Worm (Caenorhabditis elegans) whole organism, L4 larva: ENCODE data around the gene H03G16.6.

ENCODE experiments used
- F10B5.3 ChIP-seq: sonication (generic microtip); optimal IDR thresholded peaks from 2 replicates; lab custom pipeline; 2016; ENCODE audit warnings: mild to moderate bottlenecking, missing genetic modification characterization, missing compliant biosample characterization
- F37D6.2 ChIP-seq: sonication (generic microtip); optimal IDR thresholded peaks from 2 replicates; lab custom pipeline; 2016; ENCODE audit warnings: mild to moderate bottlenecking, missing genetic modification characterization, missing compliant biosample characterization
- T20F7.1 ChIP-seq: fragments of 200-800 bp; sonication (Bioruptor generic); optimal IDR thresholded peaks from 2 replicates; lab custom pipeline; 2018; ENCODE audit warnings: mild to moderate bottlenecking, missing genetic modification characterization, missing compliant biosample characterization
- T26A8.4 ChIP-seq: fragments of 200-800 bp; sonication (Bioruptor generic); IDR thresholded peaks from 2 replicates; pipeline ENCODE4 v1.3.6; 2022; ENCODE audit warnings: missing genetic modification characterization, missing compliant biosample characterization
- Y5F2A.4 ChIP-seq: fragments of 200-800 bp; sonication (Bioruptor generic); optimal IDR thresholded peaks from 2 replicates; lab custom pipeline; 2018; ENCODE audit warnings: mild to moderate bottlenecking, missing genetic modification characterization, missing compliant biosample characterization
- aha-1 ChIP-seq: fragments of 150-350 bp; peaks from one replicate; lab custom pipeline; 2014; ENCODE audit warnings: missing biosample characterization, missing genetic modification characterization
- aly-2 ChIP-seq: sonication (generic microtip); optimal IDR thresholded peaks from 2 replicates; lab custom pipeline; 2018; ENCODE audit warnings: missing biosample characterization, missing genetic modification characterization
- ces-1 ChIP-seq: fragments of 150-350 bp; sonication (generic microtip); optimal IDR thresholded peaks from 4 replicates; lab custom pipeline; 2014; ENCODE audit warnings: missing biosample characterization, missing genetic modification reagents, missing genetic modification characterization
- cey-2 ChIP-seq: sonication (generic microtip); optimal IDR thresholded peaks from 3 replicates; lab custom pipeline; 2017; ENCODE audit warnings: missing genetic modification characterization, mild to moderate bottlenecking, missing compliant biosample characterization, antibody characterized with exemption, borderline replicate concordance; ENCODE audit not compliant: insufficient read depth
- daf-16 ChIP-seq, 3 experiments: sonication (generic microtip); optimal IDR thresholded peaks; 2 replicates each; lab custom pipeline; 2016 to 2017; ENCODE audit warnings: missing genetic modification characterization in 3 of 3, missing genetic modification reagents in 3 of 3, mild to moderate bottlenecking in 2 of 3, missing compliant biosample characterization in 2 of 3, missing biosample characterization in 1 of 3, moderate library complexity in 1 of 3
- daf-8 ChIP-seq: fragments of 200-800 bp; sonication (Bioruptor generic); IDR thresholded peaks from 2 replicates; pipeline ENCODE4 v1.3.6; 2022; ENCODE audit warnings: missing genetic modification characterization, missing compliant biosample characterization
- dmd-6 ChIP-seq: fragments of 200-800 bp; sonication (Bioruptor generic); IDR thresholded peaks from 2 replicates; pipeline ENCODE4 v1.3.6; 2022; ENCODE audit warnings: missing genetic modification reagents, missing genetic modification characterization, missing compliant biosample characterization
- dpl-1 ChIP-seq: fragments of 150-350 bp; optimal IDR thresholded peaks from 2 replicates; lab custom pipeline; 2014; ENCODE audit warnings: missing biosample characterization, missing genetic modification reagents, missing genetic modification characterization
- dve-1 ChIP-seq: sonication (generic microtip); optimal IDR thresholded peaks from 2 replicates; lab custom pipeline; 2017; ENCODE audit warnings: antibody characterized with exemption, mild to moderate bottlenecking, missing genetic modification characterization, missing compliant biosample characterization; ENCODE audit not compliant: insufficient read depth
- fos-1 ChIP-seq: fragments of 150-350 bp; optimal IDR thresholded peaks from 2 replicates; lab custom pipeline; 2014; ENCODE audit warnings: missing biosample characterization, missing genetic modification characterization
- gei-8 ChIP-seq: fragments of 200-800 bp; sonication (Bioruptor generic); optimal IDR thresholded peaks from 2 replicates; lab custom pipeline; 2018; ENCODE audit warnings: mild to moderate bottlenecking, missing genetic modification characterization, missing compliant biosample characterization
- hlh-11 ChIP-seq: fragments of 200-800 bp; sonication (Bioruptor generic); optimal IDR thresholded peaks from 2 replicates; lab custom pipeline; 2018; ENCODE audit warnings: mild to moderate bottlenecking, missing genetic modification characterization, missing compliant biosample characterization
- hlh-30 ChIP-seq: sonication (generic microtip); optimal IDR thresholded peaks from 2 replicates; lab custom pipeline; 2017; ENCODE audit warnings: antibody characterized with exemption, mild to moderate bottlenecking, missing genetic modification characterization, missing compliant biosample characterization; ENCODE audit not compliant: insufficient read depth
- hmg-1.1 ChIP-seq: fragments of 200-800 bp; sonication (Bioruptor generic); IDR thresholded peaks from 2 replicates; pipeline ENCODE4 v1.3.6; 2022; ENCODE audit warnings: missing genetic modification reagents, missing genetic modification characterization, missing compliant biosample characterization
- jun-1 ChIP-seq: fragments of 150-350 bp; optimal IDR thresholded peaks from 2 replicates; lab custom pipeline; 2014; ENCODE audit warnings: missing biosample characterization, missing genetic modification reagents, missing genetic modification characterization
- lin-15B ChIP-seq: fragments of 150-350 bp; sonication (generic microtip); optimal IDR thresholded peaks from 3 replicates; lab custom pipeline; 2014; ENCODE audit warnings: missing biosample characterization, missing genetic modification characterization
- lsy-2 ChIP-seq, 2 experiments: fragments of 150-350 bp in 1 of 2; sonication (generic microtip) in 1 of 2; optimal IDR thresholded peaks; 2 replicates each; lab custom pipeline; 2014 to 2017; ENCODE audit warnings: missing biosample characterization in 2 of 2, missing genetic modification characterization in 2 of 2
- mdl-1 ChIP-seq, 2 experiments: fragments of 150-350 bp in 1 of 2; sonication (generic microtip) in 1 of 2; optimal IDR thresholded peaks; 2 replicates each; lab custom pipeline; 2014 to 2017; ENCODE audit warnings: missing biosample characterization in 2 of 2, missing genetic modification characterization in 2 of 2
- mdt-29 ChIP-seq: fragments of 200-800 bp; sonication (Bioruptor generic); IDR thresholded peaks from 2 replicates; pipeline ENCODE4 v1.3.6; 2022; ENCODE audit warnings: missing genetic modification reagents, missing genetic modification characterization, missing compliant biosample characterization
- mes-2 ChIP-seq: sonication (generic microtip); optimal IDR thresholded peaks from 2 replicates; lab custom pipeline; 2016; ENCODE audit warnings: missing genotype, mild to moderate bottlenecking, missing genetic modification characterization, missing compliant biosample characterization; ENCODE audit not compliant: poor library complexity, severe bottlenecking
- mxl-2 ChIP-seq: fragments of 200-800 bp; sonication (Bioruptor generic); conservative IDR thresholded peaks from 2 replicates; pipeline ENCODE4 v1.3.6; 2022; ENCODE audit warnings: missing genetic modification reagents, missing genetic modification characterization, missing compliant biosample characterization
- nhr-11 ChIP-seq: fragments of 150-350 bp; optimal IDR thresholded peaks from 2 replicates; lab custom pipeline; 2014; ENCODE audit warnings: missing biosample characterization, missing genetic modification characterization
- nhr-111 ChIP-seq: fragments of 200-800 bp; sonication (Bioruptor generic); optimal IDR thresholded peaks from 2 replicates; lab custom pipeline; 2018; ENCODE audit warnings: mild to moderate bottlenecking, missing genetic modification characterization, missing compliant biosample characterization
- nhr-237 ChIP-seq: sonication (generic microtip); optimal IDR thresholded peaks from 2 replicates; lab custom pipeline; 2017; ENCODE audit warnings: missing biosample characterization, missing genetic modification characterization
- nhr-28 ChIP-seq: fragments of 150-350 bp; optimal IDR thresholded peaks from 2 replicates; lab custom pipeline; 2014; ENCODE audit warnings: missing biosample characterization, missing genetic modification characterization
- nhr-48 ChIP-seq: sonication (generic microtip); optimal IDR thresholded peaks from 2 replicates; lab custom pipeline; 2016; ENCODE audit warnings: mild to moderate bottlenecking, missing genetic modification characterization, missing compliant biosample characterization
- rbr-2 ChIP-seq: sonication (generic microtip); optimal IDR thresholded peaks from 2 replicates; lab custom pipeline; 2016; ENCODE audit warnings: missing genotype, missing genetic modification characterization, missing compliant biosample characterization
- saeg-2 ChIP-seq: fragments of 200-800 bp; sonication (Bioruptor generic); IDR thresholded peaks from 2 replicates; pipeline ENCODE4 v1.3.6; 2022; ENCODE audit warnings: missing genetic modification reagents, missing genetic modification characterization, missing compliant biosample characterization
- snpc-1.2 ChIP-seq: fragments of 200-800 bp; sonication (Bioruptor generic); IDR thresholded peaks from 2 replicates; pipeline ENCODE4 v1.3.6; 2022; ENCODE audit warnings: missing genetic modification reagents, missing genetic modification characterization, missing compliant biosample characterization
- tag-97 ChIP-seq: fragments of 200-800 bp; sonication (Bioruptor generic); IDR thresholded peaks from 2 replicates; pipeline ENCODE4 v1.3.6; 2022; ENCODE audit warnings: missing genetic modification characterization, missing compliant biosample characterization
- unc-130 ChIP-seq: sonication (generic microtip); optimal IDR thresholded peaks from 2 replicates; lab custom pipeline; 2016; ENCODE audit warnings: missing genetic modification reagents, missing genetic modification characterization, missing compliant biosample characterization
- unc-39 ChIP-seq: sonication (generic microtip); optimal IDR thresholded peaks from 2 replicates; lab custom pipeline; 2017; ENCODE audit warnings: missing biosample characterization, missing genetic modification characterization
- unc-62 ChIP-seq, 3 experiments: fragments of 150-350 bp in 1 of 3; sonication (generic microtip); optimal IDR thresholded peaks in 2 of 3; peaks in 1 of 3; 1 replicate in 1 of 3; 2 replicates in 2 of 3; lab custom pipeline; 2014 to 2017; ENCODE audit warnings: missing biosample characterization in 3 of 3, missing genetic modification characterization in 3 of 3, missing genetic modification reagents in 3 of 3, missing genotype in 1 of 3
- vab-7 ChIP-seq: fragments of 200-800 bp; sonication (Bioruptor generic); IDR thresholded peaks from 2 replicates; pipeline ENCODE4 v1.3.6; 2022; ENCODE audit warnings: missing genetic modification reagents, missing genetic modification characterization, missing compliant biosample characterization
- zag-1 ChIP-seq: fragments of 150-350 bp; optimal IDR thresholded peaks from 2 replicates; lab custom pipeline; 2014; ENCODE audit warnings: missing biosample characterization, missing genetic modification characterization
- zfp-2 ChIP-seq: sonication (generic microtip); optimal IDR thresholded peaks from 2 replicates; lab custom pipeline; 2016; ENCODE audit warnings: mild to moderate bottlenecking, missing genetic modification characterization, missing compliant biosample characterization
- ztf-11 ChIP-seq: fragments of 150-350 bp; optimal IDR thresholded peaks from 2 replicates; lab custom pipeline; 2014; ENCODE audit warnings: missing biosample characterization, missing genetic modification characterization
- ztf-7 ChIP-seq: fragments of 150-350 bp; optimal IDR thresholded peaks from 2 replicates; lab custom pipeline; 2014; ENCODE audit warnings: missing biosample characterization, missing genetic modification characterization

The H03G16.6 gene

ce11 chrX:15081486-15081885 lies 29.0 kb downstream of the H03G16.6 start:
- peak; percentile 59 for TF ChIP-seq nhr-28 (tag; lab: Kevin White, UChicago)
- no peak for TF ChIP-seq lin-15B (tag; lab: Kevin White, UChicago)
- peak in 1 of 2 experiments; percentile 66 for TF ChIP-seq mdl-1 (tag; optimal IDR thresholded peaks at IDR 0.05; lab: Kevin White, UChicago)
- peak; percentile 31 for TF ChIP-seq hlh-11 (tag; lab: Kevin White, UChicago)
- peak; percentile 30 for TF ChIP-seq hlh-30 (tag; lab: Kevin White, UChicago)

- TF ChIP-seq lsy-2 (tag; optimal IDR thresholded peaks at IDR 0.05; lab: Kevin White, UChicago) (peak in 1 of 2 experiments; percentile 42), T20F7.1 (GFP tag; lab: Kevin White, UChicago) (peak; percentile 94), rbr-2 (tag; lab: Kevin White, UChicago) (peak; percentile 3), nhr-111 (GFP tag; lab: Kevin White, UChicago) (no peak), dve-1 (peak; percentile 37), hmg-1.1 (GFP tag; lab: Robert Waterston, UW) (no peak), mes-2 (tag; lab: Kevin White, UChicago) (peak; percentile 56), aha-1 (tag; lab: Kevin White, UChicago) (peak; percentile 36)
- TF ChIP-seq, all 104 proteins: peak for 6
Measured at ce11 chrX:15083795-15084194, 31.3 kb downstream of the H03G16.6 start, which contains the start of gene H40L08.1. H40L08.1 (minus strand) TSS chrX:15084086.

ce11 chrX:15084395-15084794 lies 31.9 kb downstream of the H03G16.6 start, which contains the start of gene F09B12.5:
F09B12.5 (plus strand) TSS chrX:15084695.
- TF ChIP-seq aha-1 (tag; lab: Kevin White, UChicago) (no peak), unc-62 (GFP tag; optimal IDR thresholded peaks at IDR 0.05 in 1 of 2; lab: Kevin White, UChicago) (no peak), unc-62 (tag; optimal IDR thresholded peaks at IDR 0.05; lab: Kevin White, UChicago) (no peak), nhr-111 (GFP tag; lab: Kevin White, UChicago) (no peak), zfp-2 (tag; lab: Kevin White, UChicago) (no peak), nhr-48 (tag; lab: Kevin White, UChicago) (no peak), hlh-11 (tag; lab: Kevin White, UChicago) (no peak), cey-2 (tag; lab: Kevin White, UChicago) (no peak), nhr-11 (tag; lab: Kevin White, UChicago) (no peak), fos-1 (tag; lab: Kevin White, UChicago) (no peak), F10B5.3 (tag; lab: Kevin White, UChicago) (no peak), unc-130 (GFP tag; lab: Kevin White, UChicago) (no peak), mxl-2 (no peak), saeg-2 (GFP tag; lab: Robert Waterston, UW) (no peak), lsy-2 (tag; optimal IDR thresholded peaks at IDR 0.05; lab: Kevin White, UChicago) (no peak), ztf-7 (tag; lab: Kevin White, UChicago) (no peak)

ce11 chrX:15087752-15088151 lies 35.3 kb downstream of the H03G16.6 start:
- TF ChIP-seq ztf-11 (no peak), hlh-11 (tag; lab: Kevin White, UChicago) (peak; percentile 39), rbr-2 (tag; lab: Kevin White, UChicago) (no peak), lin-15B (tag; lab: Kevin White, UChicago) (no peak), tag-97 (GFP tag; lab: Robert Waterston, UW) (no peak), zag-1 (no peak), mdt-29 (no peak), snpc-1.2 (GFP tag; lab: Robert Waterston, UW) (no peak), unc-39 (tag; lab: Kevin White, UChicago) (no peak), gei-8 (GFP tag; lab: Kevin White, UChicago) (no peak), dmd-6 (peak; percentile 38), vab-7 (no peak), nhr-237 (no peak), aly-2 (no peak), unc-62 (GFP tag; optimal IDR thresholded peaks at IDR 0.05 in 1 of 2; lab: Kevin White, UChicago) (peak in 1 of 2 experiments; percentile 30), unc-62 (tag; optimal IDR thresholded peaks at IDR 0.05; lab: Kevin White, UChicago) (no peak), daf-8 (no peak), jun-1 (no peak), daf-16 (GFP tag; optimal IDR thresholded peaks at IDR 0.05; lab: Kevin White, UChicago) (no peak), daf-16 (tag; optimal IDR thresholded peaks at IDR 0.05; lab: Kevin White, UChicago) (peak; percentile 0), ces-1 (GFP tag; lab: Kevin White, UChicago) (no peak), saeg-2 (GFP tag; lab: Robert Waterston, UW) (no peak), F10B5.3 (tag; lab: Kevin White, UChicago) (no peak), F37D6.2 (tag; lab: Kevin White, UChicago) (no peak), Y5F2A.4 (no peak), dpl-1 (no peak), T26A8.4 (GFP tag; lab: Robert Waterston, UW) (no peak)
